Worm (Caenorhabditis elegans) whole organism, young adult: Measurements from ENCODE around the gene epg-4.

Experiments used
- B0261.1 ChIP-seq: sonication (generic microtip); optimal IDR thresholded peaks from 2 replicates; lab custom pipeline; 2016; ENCODE audit warnings: mild to moderate bottlenecking, missing genetic modification characterization, moderate library complexity, missing compliant biosample characterization
- B0336.3 ChIP-seq: fragments of 200-800 bp; sonication (Bioruptor generic); IDR thresholded peaks from 2 replicates; pipeline ENCODE4 v1.3.6; 2022; ENCODE audit warnings: missing genetic modification characterization, missing compliant biosample characterization
- D2030.7 ChIP-seq: fragments of 200-800 bp; sonication (Bioruptor generic); IDR thresholded peaks from 2 replicates; pipeline ENCODE4 v1.3.6; 2022; ENCODE audit warnings: missing genetic modification reagents, missing genetic modification characterization, missing compliant biosample characterization
- F22D6.2 ChIP-seq: sonication (generic microtip); optimal IDR thresholded peaks from 2 replicates; lab custom pipeline; 2016; ENCODE audit warnings: mild to moderate bottlenecking, missing genetic modification characterization, missing compliant biosample characterization
- F33H1.4 ChIP-seq: fragments of 200-800 bp; sonication (Bioruptor generic); IDR thresholded peaks from 2 replicates; pipeline ENCODE4 v1.3.6; 2022; ENCODE audit warnings: missing genetic modification reagents, missing genetic modification characterization, missing compliant biosample characterization
- F49E8.2 ChIP-seq: sonication (generic microtip); optimal IDR thresholded peaks from 3 replicates; lab custom pipeline; 2017; ENCODE audit warnings: missing genetic modification characterization, mild to moderate bottlenecking, missing compliant biosample characterization, antibody characterized with exemption, moderate library complexity; ENCODE audit not compliant: insufficient read depth
- F55B11.4 ChIP-seq: sonication (generic microtip); optimal IDR thresholded peaks from 2 replicates; lab custom pipeline; 2016; ENCODE audit warnings: missing compliant biosample characterization, missing genetic modification characterization, borderline replicate concordance; ENCODE audit not compliant: insufficient read depth
- F57A8.1 ChIP-seq: fragments of 200-800 bp; sonication (Bioruptor generic); optimal IDR thresholded peaks from 2 replicates; lab custom pipeline; 2018; ENCODE audit warnings: mild to moderate bottlenecking, missing genetic modification characterization, moderate library complexity, missing compliant biosample characterization
- K12H6.12 ChIP-seq: fragments of 200-800 bp; sonication (Bioruptor generic); optimal IDR thresholded peaks from 2 replicates; lab custom pipeline; 2018; ENCODE audit warnings: mild to moderate bottlenecking, missing genetic modification characterization, missing compliant biosample characterization
- T07F8.4 ChIP-seq: sonication (generic microtip); optimal IDR thresholded peaks from 2 replicates; lab custom pipeline; 2016; ENCODE audit warnings: mild to moderate bottlenecking, missing genetic modification characterization, moderate library complexity, missing compliant biosample characterization
- T26A5.8 ChIP-seq: sonication (generic microtip); optimal IDR thresholded peaks from 2 replicates; lab custom pipeline; 2016; ENCODE audit warnings: missing genetic modification characterization, missing compliant biosample characterization
- Y56A3A.18 ChIP-seq: fragments of 200-800 bp; sonication (Bioruptor generic); IDR thresholded peaks from 2 replicates; pipeline ENCODE4 v1.3.6; 2022; ENCODE audit warnings: missing genetic modification reagents, missing genetic modification characterization, missing compliant biosample characterization
- Y67H2A.10 ChIP-seq: fragments of 200-800 bp; sonication (Bioruptor generic); conservative IDR thresholded peaks from 2 replicates; pipeline ENCODE4 v1.3.6; 2022; ENCODE audit warnings: missing genetic modification reagents, missing genetic modification characterization, missing compliant biosample characterization
- ZK185.1 ChIP-seq: sonication (generic microtip); optimal IDR thresholded peaks from 2 replicates; lab custom pipeline; 2016; ENCODE audit warnings: mild to moderate bottlenecking, missing genetic modification characterization, missing compliant biosample characterization; ENCODE audit not compliant: poor library complexity, severe bottlenecking
- athp-1 ChIP-seq: sonication (generic microtip); optimal IDR thresholded peaks from 2 replicates; lab custom pipeline; 2017; ENCODE audit warnings: mild to moderate bottlenecking, missing genetic modification characterization, missing compliant biosample characterization
- attf-3 ChIP-seq: fragments of 200-800 bp; sonication (Bioruptor generic); conservative IDR thresholded peaks from 2 replicates; pipeline ENCODE4 v1.3.6; 2022; ENCODE audit warnings: missing genetic modification reagents, missing genetic modification characterization, missing compliant biosample characterization
- bed-1 ChIP-seq: fragments of 200-800 bp; sonication (Bioruptor generic); IDR thresholded peaks from 2 replicates; pipeline ENCODE4 v1.3.6; 2022; ENCODE audit warnings: missing genetic modification reagents, missing genetic modification characterization, missing compliant biosample characterization
- cebp-2 ChIP-seq: fragments of 200-800 bp; sonication (Bioruptor generic); IDR thresholded peaks from 2 replicates; pipeline ENCODE4 v1.3.6; 2022; ENCODE audit warnings: missing genetic modification characterization, missing compliant biosample characterization
- dpff-1 ChIP-seq: sonication (generic microtip); optimal IDR thresholded peaks from 2 replicates; lab custom pipeline; 2017; ENCODE audit warnings: mild to moderate bottlenecking, missing genetic modification characterization, missing compliant biosample characterization
- efl-1 ChIP-seq: fragments of 150-350 bp; optimal IDR thresholded peaks from 2 replicates; lab custom pipeline; 2014; ENCODE audit warnings: missing biosample characterization, missing genetic modification reagents, missing genetic modification characterization
- egl-18 ChIP-seq: fragments of 200-800 bp; sonication (Bioruptor generic); IDR thresholded peaks from 2 replicates; pipeline ENCODE4 v1.3.6; 2022; ENCODE audit warnings: missing genetic modification reagents, missing genetic modification characterization, missing compliant biosample characterization
- egl-44 ChIP-seq: fragments of 200-800 bp; sonication (Bioruptor generic); IDR thresholded peaks from 2 replicates; pipeline ENCODE4 v1.3.6; 2022; ENCODE audit warnings: missing genetic modification reagents, missing genetic modification characterization, missing compliant biosample characterization
- egrh-3 ChIP-seq: fragments of 200-800 bp; sonication (Bioruptor generic); IDR thresholded peaks from 2 replicates; pipeline ENCODE4 v1.3.6; 2022; ENCODE audit warnings: missing genetic modification reagents, missing genetic modification characterization, missing compliant biosample characterization
- gei-17 ChIP-seq: fragments of 200-800 bp; sonication (Bioruptor generic); optimal IDR thresholded peaks from 2 replicates; lab custom pipeline; 2018; ENCODE audit warnings: mild to moderate bottlenecking, missing genetic modification characterization, missing compliant biosample characterization
- hmg-1.2 ChIP-seq: fragments of 200-800 bp; sonication (Bioruptor generic); IDR thresholded peaks from 2 replicates; pipeline ENCODE4 v1.3.6; 2022; ENCODE audit warnings: missing genetic modification reagents, missing genetic modification characterization, missing compliant biosample characterization
- let-607 ChIP-seq, 2 experiments: fragments of 200-800 bp in 1 of 2; sonication (Bioruptor generic) in 1 of 2; sonication (generic microtip) in 1 of 2; optimal IDR thresholded peaks; 2 replicates each; lab custom pipeline; 2016 to 2018; ENCODE audit warnings: mild to moderate bottlenecking in 2 of 2, missing compliant biosample characterization in 2 of 2, missing genetic modification characterization in 2 of 2, moderate library complexity in 2 of 2, missing genotype in 1 of 2
- lin-40 ChIP-seq: sonication (generic microtip); optimal IDR thresholded peaks from 2 replicates; lab custom pipeline; 2016; ENCODE audit warnings: missing genetic modification characterization, mild to moderate bottlenecking, missing compliant biosample characterization, missing genotype, missing genetic modification reagents
- lir-1 ChIP-seq: fragments of 200-800 bp; sonication (Bioruptor generic); conservative IDR thresholded peaks from 2 replicates; pipeline ENCODE4 v1.3.6; 2022; ENCODE audit warnings: missing genetic modification reagents, missing genetic modification characterization, missing compliant biosample characterization
- lsl-1 ChIP-seq: fragments of 200-800 bp; sonication (Bioruptor generic); optimal IDR thresholded peaks from 2 replicates; lab custom pipeline; 2018; ENCODE audit warnings: mild to moderate bottlenecking, missing genetic modification characterization, moderate library complexity, missing compliant biosample characterization
- madf-3 ChIP-seq: fragments of 200-800 bp; sonication (Bioruptor generic); IDR thresholded peaks from 2 replicates; pipeline ENCODE4 v1.3.6; 2022; ENCODE audit warnings: missing genetic modification reagents, missing genetic modification characterization, missing compliant biosample characterization
- madf-6 ChIP-seq: fragments of 200-800 bp; sonication (Bioruptor generic); IDR thresholded peaks from 2 replicates; pipeline ENCODE4 v1.3.6; 2022; ENCODE audit warnings: missing genetic modification reagents, missing genetic modification characterization, missing compliant biosample characterization
- mel-28 ChIP-seq: sonication (generic microtip); optimal IDR thresholded peaks from 2 replicates; lab custom pipeline; 2016; ENCODE audit warnings: borderline replicate concordance, mild to moderate bottlenecking, missing genetic modification characterization, missing compliant biosample characterization
- nfya-1 ChIP-seq: sonication (generic microtip); optimal IDR thresholded peaks from 2 replicates; lab custom pipeline; 2017; ENCODE audit warnings: antibody characterized with exemption, missing compliant biosample characterization, missing genetic modification characterization, borderline replicate concordance; ENCODE audit not compliant: insufficient read depth
- nfya-2 ChIP-seq: fragments of 200-800 bp; sonication (Bioruptor generic); IDR thresholded peaks from 2 replicates; pipeline ENCODE4 v1.3.6; 2022; ENCODE audit warnings: missing genetic modification reagents, missing genetic modification characterization, missing compliant biosample characterization
- nhr-27 ChIP-seq: fragments of 200-800 bp; sonication (Bioruptor generic); optimal IDR thresholded peaks from 2 replicates; lab custom pipeline; 2018; ENCODE audit warnings: mild to moderate bottlenecking, missing genetic modification characterization, moderate library complexity, missing compliant biosample characterization
- pbrm-1 ChIP-seq: fragments of 200-800 bp; sonication (Bioruptor generic); IDR thresholded peaks from 2 replicates; pipeline ENCODE4 v1.3.6; 2022; ENCODE audit warnings: missing genetic modification reagents, missing genetic modification characterization, missing compliant biosample characterization
- snpc-1.1 ChIP-seq: sonication (generic microtip); optimal IDR thresholded peaks from 2 replicates; lab custom pipeline; 2017; ENCODE audit warnings: missing genetic modification characterization, mild to moderate bottlenecking, missing compliant biosample characterization, antibody characterized with exemption, moderate library complexity, missing genotype, missing genetic modification reagents; ENCODE audit not compliant: insufficient read depth
- snpc-1.3 ChIP-seq: sonication (generic microtip); optimal IDR thresholded peaks from 2 replicates; lab custom pipeline; 2017; ENCODE audit warnings: missing genetic modification characterization, mild to moderate bottlenecking, missing compliant biosample characterization, antibody characterized with exemption, moderate library complexity, missing genotype, missing genetic modification reagents; ENCODE audit not compliant: insufficient read depth
- snpc-4 ChIP-seq, 5 experiments: fragments of 150-350 bp in 1 of 5; sonication (generic microtip) in 4 of 5; optimal IDR thresholded peaks; 2 replicates each; lab custom pipeline; 2014 to 2018; ENCODE audit warnings: missing genetic modification characterization in 5 of 5, missing biosample characterization in 3 of 5, antibody characterized with exemption in 2 of 5, mild to moderate bottlenecking in 2 of 5, missing compliant biosample characterization in 2 of 5, missing genotype in 2 of 5, moderate library complexity in 2 of 5, missing genetic modification reagents in 1 of 5
- tbx-9 ChIP-seq: sonication (generic microtip); optimal IDR thresholded peaks from 2 replicates; lab custom pipeline; 2016; ENCODE audit warnings: borderline replicate concordance, missing genetic modification characterization, inconsistent platforms, missing compliant biosample characterization
- unc-62 ChIP-seq: fragments of 150-350 bp; optimal IDR thresholded peaks from 2 replicates; lab custom pipeline; 2014; ENCODE audit warnings: missing biosample characterization, missing genetic modification reagents, missing genetic modification characterization
- ztf-18 ChIP-seq: sonication (generic microtip); optimal IDR thresholded peaks from 2 replicates; lab custom pipeline; 2016; ENCODE audit warnings: missing genotype, mild to moderate bottlenecking, missing genetic modification characterization, missing compliant biosample characterization
- ztf-26 ChIP-seq: sonication (generic microtip); optimal IDR thresholded peaks from 2 replicates; lab custom pipeline; 2017; ENCODE audit warnings: missing genetic modification characterization, missing compliant biosample characterization

epg-4 gene

DNA sequence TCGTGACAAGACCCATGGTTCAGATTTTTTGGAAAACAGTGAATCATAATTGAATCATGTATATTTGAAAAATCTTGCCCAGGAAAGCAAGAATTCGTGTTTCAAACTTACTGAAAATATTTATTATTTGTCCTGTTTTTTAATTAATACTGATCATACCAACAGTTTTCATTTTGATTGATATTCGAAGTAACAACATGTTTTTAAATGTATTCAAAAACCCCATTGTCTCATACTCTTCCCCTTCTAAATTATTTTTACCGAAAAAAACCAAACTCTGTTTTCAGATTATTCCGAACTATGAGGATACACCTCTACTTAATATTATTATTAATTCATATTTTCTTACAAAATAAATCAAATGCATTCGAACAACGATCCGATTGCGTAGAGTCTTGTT is 34.3 kb downstream of the epg-4 start, which contains the start of gene R151.1:
Gene R151.1, plus strand, starts transcription at position 301 of the 400 bp plus-strand sequence.
- no peak for TF ChIP-seq B0336.3
- TF ChIP-seq lir-1 (GFP tag; lab: Robert Waterston, UW) = no peak
- TF ChIP-seq ztf-18 (tag; lab: Kevin White, UChicago) = no peak
- TF ChIP-seq madf-3 (GFP tag; lab: Robert Waterston, UW) = no peak
- TF ChIP-seq ZK185.1 (tag; lab: Kevin White, UChicago) = no peak
- TF ChIP-seq ztf-26 = no peak
- TF ChIP-seq Y67H2A.10 = no peak
- no peak for TF ChIP-seq F49E8.2 (tag; lab: Kevin White, UChicago)
- no peak for TF ChIP-seq lin-40
- TF ChIP-seq snpc-1.3 (tag; lab: Kevin White, UChicago) = no peak
- no peak for TF ChIP-seq nfya-1 (tag; lab: Kevin White, UChicago)
- no peak for TF ChIP-seq B0261.1 (tag; lab: Kevin White, UChicago)
- TF ChIP-seq, all 124 proteins: peak for 0

DNA sequence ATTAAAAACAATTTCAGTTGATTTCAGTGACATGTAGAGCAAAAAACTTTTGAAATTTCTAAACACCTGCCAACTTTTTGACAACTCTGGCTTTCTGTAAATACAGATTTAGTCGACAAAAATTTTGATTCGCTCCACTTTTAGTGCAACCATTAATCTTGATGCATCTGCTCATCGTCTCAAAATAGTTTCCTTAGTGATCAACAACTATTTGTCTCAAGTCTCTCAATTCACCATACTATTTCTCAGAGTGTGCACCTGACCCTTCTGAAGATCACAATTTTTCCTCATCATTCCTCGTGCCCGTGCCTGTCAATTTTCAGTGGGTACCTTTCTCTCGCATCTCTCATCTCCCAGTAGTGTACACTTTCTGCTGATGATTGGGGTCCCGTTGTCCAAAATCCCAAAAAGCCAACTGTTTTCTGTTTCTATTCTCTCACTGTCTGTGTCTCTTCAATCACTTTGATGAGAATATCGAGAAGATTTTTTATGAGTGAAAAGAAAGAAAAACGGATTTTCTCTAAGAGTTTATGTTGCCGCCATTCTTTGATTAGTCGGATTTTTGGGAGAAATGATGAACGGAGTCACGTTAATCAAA is 35.1 kb downstream of the epg-4 start:
- peak; percentile 5 for TF ChIP-seq K12H6.12
- no peak for TF ChIP-seq let-607 (tag; optimal IDR thresholded peaks at IDR 0.05; lab: Kevin White, UChicago)
- TF ChIP-seq hmg-1.2 (GFP tag; lab: Robert Waterston, UW) = peak; percentile 24; the same call in 1 of the 2 replicates

DNA sequence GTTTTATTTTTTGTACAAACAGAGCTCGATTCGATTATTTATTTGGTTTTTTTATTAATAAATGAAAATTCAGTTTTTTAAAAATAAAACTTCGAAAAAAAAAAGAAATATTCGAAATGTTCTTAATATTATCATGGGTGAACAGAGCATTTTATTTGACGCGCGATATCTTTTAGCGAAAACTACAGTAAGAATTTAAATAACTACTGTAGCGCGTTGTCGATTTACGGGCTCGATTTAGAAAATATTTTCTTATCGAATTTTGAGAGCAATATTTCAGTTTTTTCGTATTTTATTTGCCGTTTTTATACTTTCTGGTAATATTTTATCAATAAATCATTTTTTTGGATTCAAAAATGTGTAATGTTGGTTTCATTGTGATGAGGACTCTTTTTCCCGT is 39.1 kb downstream of the epg-4 start:
- TF ChIP-seq nfya-2 (no peak), ztf-26 (no peak), attf-3 (GFP tag; lab: Robert Waterston, UW) (no peak), F55B11.4 (no peak), unc-62 (GFP tag; lab: Kevin White, UChicago) (no peak), F33H1.4 (peak; percentile 64; the same call in 1 of the 2 replicates), dpff-1 (tag; lab: Kevin White, UChicago) (no peak), nhr-27 (tag; lab: Kevin White, UChicago) (no peak), B0336.3 (no peak), hmg-1.2 (GFP tag; lab: Robert Waterston, UW) (no peak), mel-28 (tag; lab: Kevin White, UChicago) (no peak), athp-1 (tag; lab: Kevin White, UChicago) (no peak), lsl-1 (GFP tag; lab: Kevin White, UChicago) (peak; percentile 90), bed-1 (GFP tag; lab: Robert Waterston, UW) (no peak), F57A8.1 (GFP tag; lab: Kevin White, UChicago) (no peak), Y56A3A.18 (GFP tag; lab: Robert Waterston, UW) (0 out of 2 replicates have a peak, but pooled peaks have one; percentile 37), gei-17 (GFP tag; lab: Kevin White, UChicago) (no peak), tbx-9 (tag; lab: Kevin White, UChicago) (no peak), egl-44 (GFP tag; lab: Robert Waterston, UW) (no peak), snpc-1.1 (tag; lab: Kevin White, UChicago) (no peak), D2030.7 (GFP tag; lab: Robert Waterston, UW) (no peak), T26A5.8 (tag; lab: Kevin White, UChicago) (no peak), cebp-2 (GFP tag; lab: Robert Waterston, UW) (no peak), egrh-3 (GFP tag; lab: Robert Waterston, UW) (no peak), snpc-4 (GFP tag; optimal IDR thresholded peaks at IDR 0.05; lab: Kevin White, UChicago) (no peak), snpc-4 (tag; optimal IDR thresholded peaks at IDR 0.05; lab: Kevin White, UChicago) (no peak), F22D6.2 (tag; lab: Kevin White, UChicago) (no peak), F49E8.2 (tag; lab: Kevin White, UChicago) (no peak), egl-18 (GFP tag; lab: Robert Waterston, UW) (no peak), efl-1 (GFP tag; lab: Kevin White, UChicago) (no peak), T07F8.4 (tag; lab: Kevin White, UChicago) (no peak), pbrm-1 (no peak), madf-6 (GFP tag; lab: Robert Waterston, UW) (peak; percentile 55)
